Worm (Caenorhabditis elegans) whole organism, L4 larva: ENCODE data around the gene dnj-26.
A peak's percentile ranks its signal among the peaks of the same experiment; 100 is the strongest.

Experiments used
- D1046.2 ChIP-seq: fragments of 200-800 bp; sonication (Bioruptor generic); IDR thresholded peaks from 2 replicates; pipeline ENCODE4 v1.3.6; 2022; ENCODE audit warnings: missing genetic modification characterization, missing compliant biosample characterization
- F26F4.8 ChIP-seq: fragments of 200-800 bp; sonication (Bioruptor generic); conservative IDR thresholded peaks from 2 replicates; pipeline ENCODE4 v1.3.6; 2022; ENCODE audit warnings: missing genetic modification characterization, missing compliant biosample characterization
- Y105C5A.15 ChIP-seq: fragments of 200-800 bp; sonication (Bioruptor generic); IDR thresholded peaks from 2 replicates; pipeline ENCODE4 v1.3.6; 2022; ENCODE audit warnings: missing genetic modification characterization, missing compliant biosample characterization
- Y48G9A.11 ChIP-seq: fragments of 200-800 bp; sonication (Bioruptor generic); IDR thresholded peaks from 2 replicates; pipeline ENCODE4 v1.3.6; 2022; ENCODE audit warnings: missing genetic modification reagents, missing genetic modification characterization, missing compliant biosample characterization
- Y75B8A.6 ChIP-seq: fragments of 200-800 bp; sonication (Bioruptor generic); IDR thresholded peaks from 2 replicates; pipeline ENCODE4 v1.3.6; 2022; ENCODE audit warnings: missing genetic modification reagents, missing genetic modification characterization, missing compliant biosample characterization
- ZK337.2 ChIP-seq: fragments of 200-800 bp; sonication (Bioruptor generic); IDR thresholded peaks from 2 replicates; pipeline ENCODE4 v1.3.6; 2022; ENCODE audit warnings: missing genetic modification reagents, missing genetic modification characterization, missing compliant biosample characterization
- arid-1 ChIP-seq: fragments of 200-800 bp; sonication (Bioruptor generic); conservative IDR thresholded peaks from 2 replicates; pipeline ENCODE4 v1.3.6; 2022; ENCODE audit warnings: missing genetic modification reagents, missing genetic modification characterization, missing compliant biosample characterization
- ceh-20 ChIP-seq: fragments of 200-800 bp; sonication (Bioruptor generic); IDR thresholded peaks from 2 replicates; pipeline ENCODE4 v1.3.6; 2022; ENCODE audit warnings: missing genetic modification reagents, missing genetic modification characterization, missing compliant biosample characterization
- ceh-44 ChIP-seq: fragments of 200-800 bp; sonication (Bioruptor generic); IDR thresholded peaks from 2 replicates; pipeline ENCODE4 v1.3.6; 2022; ENCODE audit warnings: missing genetic modification reagents, missing genetic modification characterization, missing compliant biosample characterization
- daf-12 ChIP-seq: fragments of 150-350 bp; optimal IDR thresholded peaks from 2 replicates; lab custom pipeline; 2014; ENCODE audit warnings: missing biosample characterization, missing genetic modification reagents, missing genetic modification characterization
- daf-8 ChIP-seq: fragments of 200-800 bp; sonication (Bioruptor generic); IDR thresholded peaks from 2 replicates; pipeline ENCODE4 v1.3.6; 2022; ENCODE audit warnings: missing genetic modification characterization, missing compliant biosample characterization
- dpl-1 ChIP-seq: fragments of 150-350 bp; optimal IDR thresholded peaks from 2 replicates; lab custom pipeline; 2014; ENCODE audit warnings: missing biosample characterization, missing genetic modification reagents, missing genetic modification characterization
- egl-43 ChIP-seq: fragments of 200-800 bp; sonication (Bioruptor generic); IDR thresholded peaks from 2 replicates; pipeline ENCODE4 v1.3.6; 2022; ENCODE audit warnings: missing genetic modification reagents, missing genetic modification characterization, missing compliant biosample characterization
- fkh-10 ChIP-seq: fragments of 150-350 bp; optimal IDR thresholded peaks from 2 replicates; lab custom pipeline; 2014; ENCODE audit warnings: missing biosample characterization, missing genetic modification reagents, missing genetic modification characterization
- gei-8 ChIP-seq: fragments of 200-800 bp; sonication (Bioruptor generic); optimal IDR thresholded peaks from 2 replicates; lab custom pipeline; 2018; ENCODE audit warnings: mild to moderate bottlenecking, missing genetic modification characterization, missing compliant biosample characterization
- hif-1 ChIP-seq, 2 experiments: sonication (generic microtip); optimal IDR thresholded peaks; 2 replicates each; lab custom pipeline; 2016 to 2017; ENCODE audit warnings: missing compliant biosample characterization in 2 of 2, missing genetic modification characterization in 2 of 2, missing genetic modification reagents in 2 of 2, missing genotype in 2 of 2, mild to moderate bottlenecking in 1 of 2
- hlh-30 ChIP-seq: sonication (generic microtip); optimal IDR thresholded peaks from 2 replicates; lab custom pipeline; 2017; ENCODE audit warnings: antibody characterized with exemption, mild to moderate bottlenecking, missing genetic modification characterization, missing compliant biosample characterization; ENCODE audit not compliant: insufficient read depth
- lin-13 ChIP-seq: fragments of 150-350 bp; optimal IDR thresholded peaks from 2 replicates; lab custom pipeline; 2014; ENCODE audit warnings: missing biosample characterization, missing genetic modification reagents, missing genetic modification characterization
- lin-29 ChIP-seq: fragments of 200-800 bp; sonication (Bioruptor generic); IDR thresholded peaks from 2 replicates; pipeline ENCODE4 v1.3.6; 2022; ENCODE audit warnings: missing genetic modification reagents, missing genetic modification characterization, missing compliant biosample characterization
- lin-39 ChIP-seq: fragments of 150-350 bp; optimal IDR thresholded peaks from 2 replicates; lab custom pipeline; 2014; ENCODE audit warnings: missing biosample characterization, missing genetic modification reagents, missing genetic modification characterization
- lir-3 ChIP-seq: sonication (generic microtip); optimal IDR thresholded peaks from 2 replicates; lab custom pipeline; 2016; ENCODE audit warnings: mild to moderate bottlenecking, missing genetic modification characterization, missing compliant biosample characterization
- lsy-2 ChIP-seq, 2 experiments: fragments of 150-350 bp in 1 of 2; sonication (generic microtip) in 1 of 2; optimal IDR thresholded peaks; 2 replicates each; lab custom pipeline; 2014 to 2017; ENCODE audit warnings: missing biosample characterization in 2 of 2, missing genetic modification characterization in 2 of 2
- madf-9 ChIP-seq: fragments of 200-800 bp; sonication (Bioruptor generic); conservative IDR thresholded peaks from 2 replicates; pipeline ENCODE4 v1.3.6; 2022; ENCODE audit warnings: missing genetic modification reagents, missing genetic modification characterization, missing compliant biosample characterization
- mdl-1 ChIP-seq, 2 experiments: fragments of 150-350 bp in 1 of 2; sonication (generic microtip) in 1 of 2; optimal IDR thresholded peaks; 2 replicates each; lab custom pipeline; 2014 to 2017; ENCODE audit warnings: missing biosample characterization in 2 of 2, missing genetic modification characterization in 2 of 2
- mes-2 ChIP-seq: sonication (generic microtip); optimal IDR thresholded peaks from 2 replicates; lab custom pipeline; 2016; ENCODE audit warnings: missing genotype, mild to moderate bottlenecking, missing genetic modification characterization, missing compliant biosample characterization; ENCODE audit not compliant: poor library complexity, severe bottlenecking
- mxl-3 ChIP-seq: fragments of 200-800 bp; sonication (Bioruptor generic); optimal IDR thresholded peaks from 2 replicates; lab custom pipeline; 2018; ENCODE audit warnings: mild to moderate bottlenecking, missing genetic modification characterization, missing compliant biosample characterization
- nhr-102 ChIP-seq: sonication (generic microtip); optimal IDR thresholded peaks from 2 replicates; lab custom pipeline; 2016; ENCODE audit warnings: mild to moderate bottlenecking, missing genetic modification characterization, moderate library complexity, missing compliant biosample characterization
- nhr-237 ChIP-seq: sonication (generic microtip); optimal IDR thresholded peaks from 2 replicates; lab custom pipeline; 2017; ENCODE audit warnings: missing biosample characterization, missing genetic modification characterization
- nhr-28 ChIP-seq: fragments of 150-350 bp; optimal IDR thresholded peaks from 2 replicates; lab custom pipeline; 2014; ENCODE audit warnings: missing biosample characterization, missing genetic modification characterization
- nhr-42 ChIP-seq: fragments of 200-800 bp; sonication (Bioruptor generic); IDR thresholded peaks from 2 replicates; pipeline ENCODE4 v1.3.6; 2022; ENCODE audit warnings: missing genetic modification characterization, missing compliant biosample characterization
- nhr-6 ChIP-seq: fragments of 150-350 bp; optimal IDR thresholded peaks from 2 replicates; lab custom pipeline; 2014; ENCODE audit warnings: missing biosample characterization, missing genetic modification characterization
- nhr-77 ChIP-seq: fragments of 150-350 bp; optimal IDR thresholded peaks from 2 replicates; lab custom pipeline; 2014; ENCODE audit warnings: missing biosample characterization, missing genetic modification characterization
- rbr-2 ChIP-seq: sonication (generic microtip); optimal IDR thresholded peaks from 2 replicates; lab custom pipeline; 2016; ENCODE audit warnings: missing genotype, missing genetic modification characterization, missing compliant biosample characterization
- sdz-12 ChIP-seq: fragments of 200-800 bp; sonication (Bioruptor generic); optimal IDR thresholded peaks from 2 replicates; lab custom pipeline; 2018; ENCODE audit warnings: mild to moderate bottlenecking, missing genetic modification characterization, missing compliant biosample characterization
- set-16 ChIP-seq: fragments of 200-800 bp; sonication (Bioruptor generic); IDR thresholded peaks from 2 replicates; pipeline ENCODE4 v1.3.6; 2022; ENCODE audit warnings: missing genetic modification reagents, missing genetic modification characterization, missing compliant biosample characterization
- skn-1 ChIP-seq: fragments of 150-350 bp; optimal IDR thresholded peaks from 2 replicates; lab custom pipeline; 2014; ENCODE audit warnings: missing biosample characterization, missing genetic modification characterization
- spr-1 ChIP-seq: sonication (generic microtip); optimal IDR thresholded peaks from 2 replicates; lab custom pipeline; 2016; ENCODE audit warnings: mild to moderate bottlenecking, missing genetic modification characterization, missing compliant biosample characterization
- unc-130 ChIP-seq: sonication (generic microtip); optimal IDR thresholded peaks from 2 replicates; lab custom pipeline; 2016; ENCODE audit warnings: missing genetic modification reagents, missing genetic modification characterization, missing compliant biosample characterization
- unc-39 ChIP-seq: sonication (generic microtip); optimal IDR thresholded peaks from 2 replicates; lab custom pipeline; 2017; ENCODE audit warnings: missing biosample characterization, missing genetic modification characterization
- unc-62 ChIP-seq, 3 experiments: fragments of 150-350 bp in 1 of 3; sonication (generic microtip); optimal IDR thresholded peaks in 2 of 3; peaks in 1 of 3; 1 replicate in 1 of 3; 2 replicates in 2 of 3; lab custom pipeline; 2014 to 2017; ENCODE audit warnings: missing biosample characterization in 3 of 3, missing genetic modification characterization in 3 of 3, missing genetic modification reagents in 3 of 3, missing genotype in 1 of 3
- vab-7 ChIP-seq: fragments of 200-800 bp; sonication (Bioruptor generic); IDR thresholded peaks from 2 replicates; pipeline ENCODE4 v1.3.6; 2022; ENCODE audit warnings: missing genetic modification reagents, missing genetic modification characterization, missing compliant biosample characterization
- zag-1 ChIP-seq: fragments of 150-350 bp; optimal IDR thresholded peaks from 2 replicates; lab custom pipeline; 2014; ENCODE audit warnings: missing biosample characterization, missing genetic modification characterization
- zfp-2 ChIP-seq: sonication (generic microtip); optimal IDR thresholded peaks from 2 replicates; lab custom pipeline; 2016; ENCODE audit warnings: mild to moderate bottlenecking, missing genetic modification characterization, missing compliant biosample characterization
- zip-11 ChIP-seq: fragments of 200-800 bp; sonication (Bioruptor generic); IDR thresholded peaks from 2 replicates; pipeline ENCODE4 v1.3.6; 2022; ENCODE audit warnings: missing genetic modification characterization, missing compliant biosample characterization

Gene dnj-26

ce11 chrIV:12278507-12278906, 26.0 kb upstream of the dnj-26 start, which contains the start of the genes tag-335 and vkmt-1:
Gene tag-335 (minus strand): TSS chrIV:12278594.
Gene vkmt-1 (plus strand): TSS chrIV:12278725.
- no peak for TF ChIP-seq daf-12 (tag; lab: Kevin White, UChicago)
- TF ChIP-seq ceh-44 (GFP tag; lab: Robert Waterston, UW) = no peak
- TF ChIP-seq daf-8 = no peak
- peak in 1 of 2 experiments; percentile 84 for TF ChIP-seq unc-62 (GFP tag; optimal IDR thresholded peaks at IDR 0.05 in 1 of 2; lab: Kevin White, UChicago)
- no peak for TF ChIP-seq unc-62 (tag; optimal IDR thresholded peaks at IDR 0.05; lab: Kevin White, UChicago)
- no peak for TF ChIP-seq nhr-28
- TF ChIP-seq lin-13 (GFP tag; lab: Kevin White, UChicago) = no peak
- no peak for TF ChIP-seq madf-9 (GFP tag; lab: Robert Waterston, UW)
- TF ChIP-seq nhr-42 (GFP tag; lab: Robert Waterston, UW) = no peak
- no peak for TF ChIP-seq skn-1 (tag; lab: Kevin White, UChicago)
- TF ChIP-seq hif-1 (tag; optimal IDR thresholded peaks at IDR 0.05; lab: Kevin White, UChicago) = peak in 1 of 2 experiments; percentile 11
- TF ChIP-seq mdl-1 (tag; optimal IDR thresholded peaks at IDR 0.05; lab: Kevin White, UChicago) = no peak
- TF ChIP-seq hlh-30 = no peak
- peak; percentile 20 for TF ChIP-seq nhr-6
- no peak for TF ChIP-seq dpl-1 (GFP tag; lab: Kevin White, UChicago)
- no peak for TF ChIP-seq zfp-2 (tag; lab: Kevin White, UChicago)
- no peak for TF ChIP-seq nhr-102 (tag; lab: Kevin White, UChicago)
- no peak for TF ChIP-seq nhr-77 (tag; lab: Kevin White, UChicago)
- TF ChIP-seq sdz-12 = no peak
- TF ChIP-seq mes-2 = peak; percentile 88
- TF ChIP-seq unc-130 = peak; percentile 50
- no peak for TF ChIP-seq arid-1
- TF ChIP-seq D1046.2 (GFP tag; lab: Robert Waterston, UW) = no peak
- no peak for TF ChIP-seq rbr-2 (tag; lab: Kevin White, UChicago)
- TF ChIP-seq set-16 (GFP tag; lab: Robert Waterston, UW) = no peak
- no peak for TF ChIP-seq zip-11
- peak in 1 of 2 experiments; percentile 72 for TF ChIP-seq lsy-2 (tag; optimal IDR thresholded peaks at IDR 0.05; lab: Kevin White, UChicago)
- TF ChIP-seq lir-3 = no peak
- TF ChIP-seq gei-8 (GFP tag; lab: Kevin White, UChicago) = no peak
- TF ChIP-seq egl-43 = no peak
- no peak for TF ChIP-seq Y105C5A.15

- no peak for TF ChIP-seq lin-29 (GFP tag; lab: Robert Waterston, UW)
- no peak for TF ChIP-seq Y75B8A.6
- TF ChIP-seq Y48G9A.11 (GFP tag; lab: Robert Waterston, UW) = no peak
- no peak for TF ChIP-seq set-16 (GFP tag; lab: Robert Waterston, UW)
- no peak for TF ChIP-seq vab-7 (GFP tag; lab: Robert Waterston, UW)
- TF ChIP-seq zag-1 (tag; lab: Kevin White, UChicago) = no peak
- TF ChIP-seq nhr-42 (GFP tag; lab: Robert Waterston, UW) = no peak
- TF ChIP-seq lin-39 (tag; lab: Kevin White, UChicago) = no peak
- no peak for TF ChIP-seq spr-1
- no peak for TF ChIP-seq dpl-1 (GFP tag; lab: Kevin White, UChicago)
- no peak for TF ChIP-seq gei-8 (GFP tag; lab: Kevin White, UChicago)
- no peak for TF ChIP-seq ceh-44 (GFP tag; lab: Robert Waterston, UW)
- no peak for TF ChIP-seq egl-43
These were observed 23.4 kb upstream of the dnj-26 start, which contains the start of gene vps-8 for ce11 chrIV:12275892-12276291. Gene vps-8 (minus strand): TSS chrIV:12275992.

ce11 chrIV:12274365-12274764, 21.9 kb upstream of the dnj-26 start:
- TF ChIP-seq nhr-237 (no peak), F26F4.8 (no peak), lsy-2 (tag; optimal IDR thresholded peaks at IDR 0.05; lab: Kevin White, UChicago) (no peak), zag-1 (tag; lab: Kevin White, UChicago) (no peak), mes-2 (no peak), mxl-3 (GFP tag; lab: Kevin White, UChicago) (no peak), hif-1 (tag; optimal IDR thresholded peaks at IDR 0.05; lab: Kevin White, UChicago) (no peak), unc-39 (tag; lab: Kevin White, UChicago) (no peak), ceh-20 (GFP tag; lab: Robert Waterston, UW) (no peak), ZK337.2 (GFP tag; lab: Robert Waterston, UW) (no peak), fkh-10 (no peak)
